Fruit fly (Drosophila melanogaster): ENCODE data around the gene CG15390.

dm6 chr2L:2419913-2420312 lies 45.4 kb downstream of the CG15390 start, which contains the start of gene CG34447:
- TF ChIP-seq OdsH (GFP tag; optimal IDR thresholded peaks at IDR 0.05) (no peak), sv (GFP tag; optimal IDR thresholded peaks at IDR 0.05) (no peak), Abd-B (GFP tag; optimal IDR thresholded peaks at IDR 0.05) (no peak), psq (GFP tag; optimal IDR thresholded peaks at IDR 0.05) (no peak), h (GFP tag; optimal IDR thresholded peaks at IDR 0.05) (no peak), dsf (GFP tag; optimal IDR thresholded peaks at IDR 0.05; ENCODE audit: borderline replicate concordance) (no peak), pan (optimal IDR thresholded peaks at IDR 0.05) (no peak), br (GFP tag; optimal IDR thresholded peaks at IDR 0.05) (no peak), rgr (GFP tag; optimal IDR thresholded peaks at IDR 0.05) (no peak), fru (GFP tag; optimal IDR thresholded peaks at IDR 0.05) (no peak), jim (GFP tag; optimal IDR thresholded peaks at IDR 0.05) (no peak), lola (GFP tag; optimal IDR thresholded peaks at IDR 0.05) (no peak), dl (GFP tag; optimal IDR thresholded peaks at IDR 0.05; ENCODE audit: insufficient read depth in 1 of 2, partially characterized antibody in 2 of 2) (no peak)

All from whole organism, wandering third instar larva.